Fruit fly (Drosophila melanogaster): Measurements from ENCODE around the gene Muc30E.

Gene Muc30E

dm6 chr2L:9906641-9907040 lies 3.7 kb upstream of the Muc30E start:
- no peak for TF ChIP-seq insv (optimal IDR thresholded peaks at IDR 0.05)
- TF ChIP-seq h (optimal IDR thresholded peaks at IDR 0.05): no peak
- no peak for TF ChIP-seq psq (optimal IDR thresholded peaks at IDR 0.05)
- no peak for TF ChIP-seq Myc (optimal IDR thresholded peaks at IDR 0.05)

DNA sequence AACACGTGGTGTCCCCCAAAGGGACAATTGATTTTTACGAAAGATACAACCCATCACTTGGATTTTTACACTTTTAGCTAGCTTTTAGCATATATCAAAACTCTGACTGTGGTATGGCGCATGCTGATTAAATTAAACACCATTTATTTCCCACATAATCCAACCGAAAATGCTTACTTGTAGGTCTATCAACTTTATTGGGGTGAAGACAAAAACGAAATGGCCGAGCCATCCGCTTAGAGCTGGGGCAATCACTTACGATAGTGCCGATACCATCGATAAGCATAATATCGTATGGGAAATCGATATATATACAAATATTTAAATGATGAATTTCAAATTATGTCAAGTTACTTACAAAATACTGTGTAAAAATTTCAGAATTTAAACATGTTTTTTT lies 5.6 kb downstream of the Muc30E start, which contains the start of gene RpS2:
Gene RpS2 (minus strand): TSS at position 257 of the 400 bp plus-strand sequence.
- TF ChIP-seq Myc (optimal IDR thresholded peaks at IDR 0.05) (no peak), psq (optimal IDR thresholded peaks at IDR 0.05) (no peak), h (optimal IDR thresholded peaks at IDR 0.05) (no peak), insv (optimal IDR thresholded peaks at IDR 0.05) (no peak), Sin3A (optimal IDR thresholded peaks at IDR 0.05) (no peak), ttk (optimal IDR thresholded peaks at IDR 0.05) (no peak)

DNA sequence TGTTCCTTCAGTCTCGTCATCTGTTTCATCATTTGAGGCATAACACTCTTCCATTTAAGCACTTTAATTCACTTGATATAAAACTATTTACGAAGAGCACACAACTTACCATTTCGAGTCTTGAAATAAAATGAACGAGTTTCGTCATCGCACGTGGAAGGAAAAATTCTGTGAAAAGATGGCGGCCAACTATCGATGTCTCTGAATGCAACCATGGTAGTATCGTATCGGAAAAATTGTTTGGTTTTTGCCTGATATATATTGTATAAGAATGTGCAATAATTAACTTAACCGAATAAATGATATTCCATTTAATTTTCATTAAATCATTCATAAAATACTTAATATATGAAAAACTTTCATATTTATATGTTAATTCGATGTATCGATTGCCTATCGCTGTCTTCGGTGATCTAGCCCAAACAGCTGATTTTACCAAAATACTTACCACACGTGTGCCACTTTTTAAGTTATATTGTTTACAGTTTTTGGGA lies 8.0 kb downstream of the Muc30E start, which contains the start of gene Bka:
Gene Bka (plus strand): TSS at position 417 of the 494 bp plus-strand sequence.
- TF ChIP-seq Sin3A (optimal IDR thresholded peaks at IDR 0.05) (no peak), Myc (optimal IDR thresholded peaks at IDR 0.05) (no peak), h (optimal IDR thresholded peaks at IDR 0.05) (no peak), ttk (optimal IDR thresholded peaks at IDR 0.05) (no peak), insv (optimal IDR thresholded peaks at IDR 0.05) (no peak), psq (optimal IDR thresholded peaks at IDR 0.05) (no peak)

- no peak for TF ChIP-seq insv (optimal IDR thresholded peaks at IDR 0.05)
- no peak for TF ChIP-seq Sin3A (optimal IDR thresholded peaks at IDR 0.05)
- TF ChIP-seq Myc (optimal IDR thresholded peaks at IDR 0.05): no peak
- no peak for TF ChIP-seq h (optimal IDR thresholded peaks at IDR 0.05)
- TF ChIP-seq ttk (optimal IDR thresholded peaks at IDR 0.05): no peak
- no peak for TF ChIP-seq psq (optimal IDR thresholded peaks at IDR 0.05)
Measured at dm6 chr2L:9894193-9894592, 8.7 kb downstream of the Muc30E start.

DNA sequence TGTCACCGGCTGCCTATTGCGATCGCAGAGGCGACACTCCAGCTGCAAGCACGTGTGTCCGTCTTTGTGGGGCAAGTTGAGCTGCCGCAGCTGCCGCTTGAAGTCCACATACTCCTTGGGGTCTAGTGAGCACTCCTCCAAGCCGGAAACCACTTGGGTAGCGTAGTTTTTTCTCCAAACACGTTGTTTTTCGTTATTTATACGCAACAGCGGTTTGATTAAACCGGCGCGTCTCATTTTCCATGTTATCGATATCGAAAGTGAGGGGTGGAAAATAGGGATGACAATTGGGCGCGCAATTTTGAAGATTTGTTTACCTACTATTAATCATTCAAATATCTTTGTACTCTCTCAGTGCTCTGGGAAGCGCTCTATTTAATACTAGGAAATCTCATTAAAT lies 9.7 kb downstream of the Muc30E start, which contains the start of gene mtDNA-helicase:
Gene mtDNA-helicase (minus strand): TSS at position 264 of the 400 bp plus-strand sequence.
- TF ChIP-seq Sin3A (optimal IDR thresholded peaks at IDR 0.05): no peak

- TF ChIP-seq h (optimal IDR thresholded peaks at IDR 0.05) (no peak), Sin3A (optimal IDR thresholded peaks at IDR 0.05) (no peak), Myc (optimal IDR thresholded peaks at IDR 0.05) (no peak), ttk (optimal IDR thresholded peaks at IDR 0.05) (no peak), psq (optimal IDR thresholded peaks at IDR 0.05) (no peak), insv (optimal IDR thresholded peaks at IDR 0.05) (no peak)
Measured at dm6 chr2L:9890576-9890975, 12.4 kb downstream of the Muc30E start, which contains the start of the genes CG34183 and CG4537. Gene CG34183 (minus strand): TSS chr2L:9890772. Gene CG4537 (plus strand): TSS chr2L:9890885.

DNA sequence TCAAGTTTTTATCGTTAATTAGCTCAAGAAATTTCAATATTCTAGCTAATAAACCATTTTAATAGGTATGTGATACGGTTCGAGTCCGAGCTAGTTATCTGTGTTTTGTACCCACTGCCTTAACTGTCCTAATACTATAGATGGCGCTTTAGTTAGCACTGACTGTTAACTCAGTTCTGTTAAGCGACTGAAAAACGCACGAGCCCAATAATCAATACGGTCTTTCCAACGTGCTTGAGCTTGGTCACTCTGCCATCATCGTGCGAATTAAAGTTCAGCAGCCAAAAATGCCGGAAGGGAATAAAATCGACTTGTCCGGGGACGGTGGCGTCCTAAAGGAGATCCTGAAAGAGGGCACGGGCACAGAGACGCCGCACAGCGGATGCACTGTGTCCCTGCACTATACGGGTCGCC lies 15.1 kb downstream of the Muc30E start, which contains the start of gene Fkbp59:
Gene Fkbp59 (plus strand): TSS at position 150 of the 414 bp plus-strand sequence.
- TF ChIP-seq ttk (optimal IDR thresholded peaks at IDR 0.05) (no peak), Myc (optimal IDR thresholded peaks at IDR 0.05) (no peak), h (optimal IDR thresholded peaks at IDR 0.05) (no peak), psq (optimal IDR thresholded peaks at IDR 0.05) (no peak), Sin3A (optimal IDR thresholded peaks at IDR 0.05) (no peak), insv (optimal IDR thresholded peaks at IDR 0.05) (no peak)

dm6 chr2L:9886086-9886485 lies 16.8 kb downstream of the Muc30E start, which contains the start of gene nAChRalpha6:
Gene nAChRalpha6 (minus strand): TSS chr2L:9886250.
- TF ChIP-seq Sin3A (optimal IDR thresholded peaks at IDR 0.05): no peak
- TF ChIP-seq Myc (optimal IDR thresholded peaks at IDR 0.05): no peak
- no peak for TF ChIP-seq psq (optimal IDR thresholded peaks at IDR 0.05)
- no peak for TF ChIP-seq ttk (optimal IDR thresholded peaks at IDR 0.05)
- no peak for TF ChIP-seq insv (optimal IDR thresholded peaks at IDR 0.05)
- no peak for TF ChIP-seq h (optimal IDR thresholded peaks at IDR 0.05)

DNA sequence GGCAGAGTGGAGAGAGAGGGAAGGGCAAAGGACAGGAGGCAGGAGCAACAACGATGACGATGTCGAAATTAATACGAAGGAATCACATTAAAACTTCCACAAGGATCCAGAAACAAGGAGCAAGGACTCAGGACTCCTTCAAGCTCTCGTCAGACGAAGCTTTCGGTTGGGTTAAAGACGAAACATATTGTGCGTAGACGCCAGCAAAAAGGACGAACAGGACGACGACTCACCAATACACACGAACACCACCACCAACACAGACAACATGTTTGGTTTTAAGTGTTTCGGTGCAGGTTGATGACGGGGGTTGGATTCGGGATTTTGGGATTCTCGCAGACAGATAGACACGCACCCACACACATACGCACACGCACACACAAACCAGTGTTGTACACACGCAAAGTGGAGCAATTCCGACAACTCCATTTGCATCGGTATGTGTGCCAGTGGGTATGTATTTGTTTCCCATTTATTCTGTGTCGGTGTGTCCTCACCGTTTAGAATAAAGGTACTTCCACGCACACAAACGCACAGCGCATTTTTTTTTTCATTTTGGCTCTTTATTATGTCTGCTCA lies 20.4 kb downstream of the Muc30E start:
- TF ChIP-seq psq (optimal IDR thresholded peaks at IDR 0.05) (no peak), h (optimal IDR thresholded peaks at IDR 0.05) (no peak), insv (optimal IDR thresholded peaks at IDR 0.05) (no peak), Myc (optimal IDR thresholded peaks at IDR 0.05) (no peak), Sin3A (optimal IDR thresholded peaks at IDR 0.05) (no peak), ttk (optimal IDR thresholded peaks at IDR 0.05) (no peak)

- TF ChIP-seq h (optimal IDR thresholded peaks at IDR 0.05) (no peak), ttk (optimal IDR thresholded peaks at IDR 0.05) (no peak), psq (optimal IDR thresholded peaks at IDR 0.05) (no peak), Myc (optimal IDR thresholded peaks at IDR 0.05) (no peak), insv (optimal IDR thresholded peaks at IDR 0.05) (no peak), Sin3A (optimal IDR thresholded peaks at IDR 0.05) (no peak)
Measured at dm6 chr2L:9864337-9864736, 38.6 kb downstream of the Muc30E start.

dm6 chr2L:9863479-9863878 lies 39.4 kb downstream of the Muc30E start:
- TF ChIP-seq ttk (optimal IDR thresholded peaks at IDR 0.05) (no peak), h (optimal IDR thresholded peaks at IDR 0.05) (no peak)

DNA sequence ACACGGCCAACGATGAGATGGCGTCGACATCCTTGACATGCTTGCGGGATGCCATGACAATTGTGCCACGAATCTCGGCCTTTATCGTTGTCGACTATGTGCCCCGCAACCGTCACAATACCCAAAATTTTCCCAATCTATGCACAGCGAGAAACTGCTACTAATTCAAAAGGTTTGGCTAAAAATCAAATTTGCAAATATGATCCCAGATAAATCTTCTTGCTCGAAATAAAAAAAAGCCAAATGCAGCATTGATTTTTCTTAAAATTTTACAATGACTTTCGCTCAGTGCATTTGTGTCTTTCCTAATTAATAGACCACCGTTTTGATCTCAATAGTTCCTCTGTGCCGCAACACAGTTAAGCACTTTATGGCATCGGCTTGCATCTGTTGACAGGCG lies 40.0 kb downstream of the Muc30E start:
- TF ChIP-seq insv (optimal IDR thresholded peaks at IDR 0.05) (no peak), h (optimal IDR thresholded peaks at IDR 0.05) (no peak), ttk (optimal IDR thresholded peaks at IDR 0.05) (no peak), psq (optimal IDR thresholded peaks at IDR 0.05) (no peak), Sin3A (optimal IDR thresholded peaks at IDR 0.05) (no peak), Myc (optimal IDR thresholded peaks at IDR 0.05) (no peak)

- TF ChIP-seq ttk (optimal IDR thresholded peaks at IDR 0.05) (no peak), Myc (optimal IDR thresholded peaks at IDR 0.05) (no peak), psq (optimal IDR thresholded peaks at IDR 0.05) (no peak), Sin3A (optimal IDR thresholded peaks at IDR 0.05) (no peak), insv (optimal IDR thresholded peaks at IDR 0.05) (no peak), h (optimal IDR thresholded peaks at IDR 0.05) (no peak)
Measured at dm6 chr2L:9850788-9851187, 52.1 kb downstream of the Muc30E start.

All from Kc167 (cell line).